Worm (Caenorhabditis elegans) whole organism, early embryonic: ENCODE results near the gene F35A5.8.

ENCODE experiments used
- B0310.2 ChIP-seq: sonication (generic microtip); optimal IDR thresholded peaks from 2 replicates; lab custom pipeline; 2016; ENCODE audit warnings: mild to moderate bottlenecking, missing genetic modification characterization, missing compliant biosample characterization
- F13C5.2 ChIP-seq: sonication (generic microtip); optimal IDR thresholded peaks from 2 replicates; lab custom pipeline; 2017; ENCODE audit warnings: mild to moderate bottlenecking, missing genetic modification characterization, inconsistent platforms, missing compliant biosample characterization
- aly-1 ChIP-seq: sonication (generic microtip); optimal IDR thresholded peaks from 2 replicates; lab custom pipeline; 2016; ENCODE audit warnings: missing genetic modification characterization, missing compliant biosample characterization
- ama-1 ChIP-seq: fragments of 150-350 bp; optimal IDR thresholded peaks from 2 replicates; lab custom pipeline; 2014
- ets-7 ChIP-seq: sonication (generic microtip); optimal IDR thresholded peaks from 2 replicates; lab custom pipeline; 2016; ENCODE audit warnings: missing genotype, missing genetic modification characterization, missing compliant biosample characterization
- flt-1 ChIP-seq: fragments of 200-800 bp; sonication (Bioruptor generic); IDR thresholded peaks from 2 replicates; pipeline ENCODE4 v1.3.6; 2022; ENCODE audit warnings: missing genetic modification characterization, missing compliant biosample characterization
- hmbx-1 ChIP-seq: sonication (generic microtip); optimal IDR thresholded peaks from 2 replicates; lab custom pipeline; 2016; ENCODE audit warnings: mild to moderate bottlenecking, missing genetic modification characterization, missing compliant biosample characterization
- hmg-4 ChIP-seq: fragments of 200-800 bp; sonication (Bioruptor generic); optimal IDR thresholded peaks from 2 replicates; lab custom pipeline; 2018; ENCODE audit warnings: mild to moderate bottlenecking, missing genetic modification characterization, missing compliant biosample characterization
- pes-1 ChIP-seq: fragments of 200-800 bp; sonication (Bioruptor generic); IDR thresholded peaks from 2 replicates; pipeline ENCODE4 v1.3.6; 2022; ENCODE audit warnings: missing genetic modification reagents, missing genetic modification characterization, missing compliant biosample characterization
- scrt-1 ChIP-seq: fragments of 200-800 bp; sonication (Bioruptor generic); IDR thresholded peaks from 2 replicates; pipeline ENCODE4 v1.3.6; 2022; ENCODE audit warnings: missing genetic modification characterization, missing compliant biosample characterization
- sea-1 ChIP-seq: fragments of 200-800 bp; sonication (Bioruptor generic); conservative IDR thresholded peaks from 2 replicates; pipeline ENCODE4 v1.3.6; 2022; ENCODE audit warnings: missing genetic modification characterization, missing compliant biosample characterization
- tbx-11 ChIP-seq: fragments of 200-800 bp; sonication (Bioruptor generic); IDR thresholded peaks from 2 replicates; pipeline ENCODE4 v1.3.6; 2022; ENCODE audit warnings: missing genetic modification characterization, missing compliant biosample characterization
- tbx-37 ChIP-seq: fragments of 200-800 bp; sonication (Bioruptor generic); conservative IDR thresholded peaks from 2 replicates; pipeline ENCODE4 v1.3.6; 2022; ENCODE audit warnings: missing genetic modification reagents, missing genetic modification characterization, missing compliant biosample characterization

- no peak for TF ChIP-seq flt-1 (GFP tag; lab: Robert Waterston, UW)
- no peak for TF ChIP-seq ama-1
- no peak for TF ChIP-seq pes-1 (GFP tag; lab: Robert Waterston, UW)
- TF ChIP-seq tbx-11 (GFP tag; lab: Robert Waterston, UW): no peak
- TF ChIP-seq hmg-4 (GFP tag; lab: Kevin White, UChicago): no peak
- TF ChIP-seq B0310.2 (tag; lab: Kevin White, UChicago): no peak
- no peak for TF ChIP-seq F13C5.2 (tag; lab: Kevin White, UChicago)
- no peak for TF ChIP-seq sea-1 (GFP tag; lab: Robert Waterston, UW)
- TF ChIP-seq tbx-37 (GFP tag; lab: Robert Waterston, UW): no peak
- no peak for TF ChIP-seq ets-7
- no peak for TF ChIP-seq aly-1
- TF ChIP-seq hmbx-1 (tag; lab: Kevin White, UChicago): no peak
- TF ChIP-seq scrt-1 (GFP tag; lab: Robert Waterston, UW): no peak
These were observed 521 bp downstream of the F35A5.8 start for ce11 chrX:3802743-3803142.
